Worm (Caenorhabditis elegans) whole organism, early embryonic: ENCODE data around the gene B0554.1.

Source experiments
- B0310.2 ChIP-seq: sonication (generic microtip); optimal IDR thresholded peaks from 2 replicates; lab custom pipeline; 2016; ENCODE audit warnings: mild to moderate bottlenecking, missing genetic modification characterization, missing compliant biosample characterization
- F13C5.2 ChIP-seq: sonication (generic microtip); optimal IDR thresholded peaks from 2 replicates; lab custom pipeline; 2017; ENCODE audit warnings: mild to moderate bottlenecking, missing genetic modification characterization, inconsistent platforms, missing compliant biosample characterization
- aly-1 ChIP-seq: sonication (generic microtip); optimal IDR thresholded peaks from 2 replicates; lab custom pipeline; 2016; ENCODE audit warnings: missing genetic modification characterization, missing compliant biosample characterization
- ama-1 ChIP-seq: fragments of 150-350 bp; optimal IDR thresholded peaks from 2 replicates; lab custom pipeline; 2014
- ceh-13 ChIP-seq: fragments of 200-800 bp; sonication (Bioruptor generic); optimal IDR thresholded peaks from 2 replicates; lab custom pipeline; 2018; ENCODE audit warnings: mild to moderate bottlenecking, missing genetic modification characterization, missing compliant biosample characterization
- ceh-36 ChIP-seq: sonication (generic microtip); optimal IDR thresholded peaks from 2 replicates; lab custom pipeline; 2016; ENCODE audit warnings: missing genetic modification characterization, inconsistent platforms, missing compliant biosample characterization
- ets-7 ChIP-seq: sonication (generic microtip); optimal IDR thresholded peaks from 2 replicates; lab custom pipeline; 2016; ENCODE audit warnings: missing genotype, missing genetic modification characterization, missing compliant biosample characterization
- flt-1 ChIP-seq: fragments of 200-800 bp; sonication (Bioruptor generic); IDR thresholded peaks from 2 replicates; pipeline ENCODE4 v1.3.6; 2022; ENCODE audit warnings: missing genetic modification characterization, missing compliant biosample characterization
- hmbx-1 ChIP-seq: sonication (generic microtip); optimal IDR thresholded peaks from 2 replicates; lab custom pipeline; 2016; ENCODE audit warnings: mild to moderate bottlenecking, missing genetic modification characterization, missing compliant biosample characterization
- hmg-4 ChIP-seq: fragments of 200-800 bp; sonication (Bioruptor generic); optimal IDR thresholded peaks from 2 replicates; lab custom pipeline; 2018; ENCODE audit warnings: mild to moderate bottlenecking, missing genetic modification characterization, missing compliant biosample characterization
- hnd-1 ChIP-seq: sonication (generic microtip); optimal IDR thresholded peaks from 2 replicates; lab custom pipeline; 2016; ENCODE audit warnings: missing genetic modification characterization, missing compliant biosample characterization
- pes-1 ChIP-seq: fragments of 200-800 bp; sonication (Bioruptor generic); IDR thresholded peaks from 2 replicates; pipeline ENCODE4 v1.3.6; 2022; ENCODE audit warnings: missing genetic modification reagents, missing genetic modification characterization, missing compliant biosample characterization
- scrt-1 ChIP-seq: fragments of 200-800 bp; sonication (Bioruptor generic); IDR thresholded peaks from 2 replicates; pipeline ENCODE4 v1.3.6; 2022; ENCODE audit warnings: missing genetic modification characterization, missing compliant biosample characterization
- sea-1 ChIP-seq: fragments of 200-800 bp; sonication (Bioruptor generic); conservative IDR thresholded peaks from 2 replicates; pipeline ENCODE4 v1.3.6; 2022; ENCODE audit warnings: missing genetic modification characterization, missing compliant biosample characterization
- tbx-11 ChIP-seq: fragments of 200-800 bp; sonication (Bioruptor generic); IDR thresholded peaks from 2 replicates; pipeline ENCODE4 v1.3.6; 2022; ENCODE audit warnings: missing genetic modification characterization, missing compliant biosample characterization
- tbx-37 ChIP-seq: fragments of 200-800 bp; sonication (Bioruptor generic); conservative IDR thresholded peaks from 2 replicates; pipeline ENCODE4 v1.3.6; 2022; ENCODE audit warnings: missing genetic modification reagents, missing genetic modification characterization, missing compliant biosample characterization
- tra-4 ChIP-seq: sonication (generic microtip); optimal IDR thresholded peaks from 2 replicates; lab custom pipeline; 2017; ENCODE audit warnings: missing genetic modification characterization, missing compliant biosample characterization

Gene B0554.1

DNA sequence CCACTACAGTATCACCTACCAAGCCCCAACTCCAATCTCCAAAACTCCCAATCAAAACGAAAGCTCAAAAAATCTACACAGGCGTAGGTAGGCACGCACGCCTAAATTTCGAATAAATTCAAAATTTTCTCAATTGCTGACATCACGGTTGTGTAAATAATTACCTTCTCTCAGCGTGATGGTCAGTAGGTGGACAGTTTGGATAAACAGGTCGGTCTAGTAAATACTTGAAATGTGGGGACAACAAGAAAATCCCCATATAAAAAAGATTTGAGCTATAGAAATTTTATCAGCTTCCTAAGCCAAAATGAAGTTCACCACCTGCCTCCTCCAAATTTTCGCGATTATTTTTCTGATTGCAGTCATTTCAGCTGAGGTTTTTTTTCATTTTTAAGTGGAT, at the start of gene B0554.1:
TSS of gene B0554.1 (plus strand) at position 301 of the 400 bp plus-strand sequence.
- no peak for TF ChIP-seq ets-7 (tag; lab: Kevin White, UChicago)
- no peak for TF ChIP-seq pes-1
- TF ChIP-seq ama-1 (lab: Kevin White, UChicago), result no peak
- TF ChIP-seq sea-1, result no peak
- no peak for TF ChIP-seq ceh-36
- TF ChIP-seq hnd-1 (tag; lab: Kevin White, UChicago), result no peak
- TF ChIP-seq B0310.2, result no peak
- no peak for TF ChIP-seq aly-1 (tag; lab: Kevin White, UChicago)
- TF ChIP-seq flt-1 (GFP tag; lab: Robert Waterston, UW), result no peak
- TF ChIP-seq tbx-11, result no peak
- no peak for TF ChIP-seq ceh-13 (GFP tag; lab: Kevin White, UChicago)
- TF ChIP-seq tra-4, result no peak
- TF ChIP-seq scrt-1 (GFP tag; lab: Robert Waterston, UW), result no peak
- TF ChIP-seq hmbx-1, result no peak

DNA sequence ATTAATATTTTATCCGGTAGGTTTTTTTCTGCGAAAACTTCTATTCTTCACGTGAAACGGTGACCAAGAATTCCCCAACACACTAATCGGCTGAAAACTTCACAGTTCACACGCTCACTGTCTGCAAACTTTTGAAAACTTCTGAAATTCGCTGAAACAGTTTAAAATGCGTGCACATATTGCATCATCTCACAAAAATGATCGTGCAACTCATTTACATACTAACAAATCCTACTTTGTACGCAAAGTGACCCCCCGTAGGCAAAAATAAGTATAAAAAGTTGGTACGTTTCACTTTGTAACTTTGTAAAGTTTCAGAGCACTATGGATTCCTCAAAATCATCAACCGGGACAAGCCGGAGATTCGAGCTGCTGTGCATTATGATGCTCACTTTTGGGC, 49.8 kb upstream of the B0554.1 start, which contains the start of gene ZK6.6:
TSS of gene ZK6.6 (plus strand) at position 301 of the 400 bp plus-strand sequence.
- no peak for TF ChIP-seq ama-1 (lab: Kevin White, UChicago)
- TF ChIP-seq ets-7 (tag; lab: Kevin White, UChicago), result no peak
- no peak for TF ChIP-seq aly-1 (tag; lab: Kevin White, UChicago)
- no peak for TF ChIP-seq tra-4
- TF ChIP-seq ceh-36, result no peak
- no peak for TF ChIP-seq scrt-1 (GFP tag; lab: Robert Waterston, UW)
- no peak for TF ChIP-seq F13C5.2 (tag; lab: Kevin White, UChicago)
- TF ChIP-seq B0310.2, result no peak
- no peak for TF ChIP-seq ceh-13 (GFP tag; lab: Kevin White, UChicago)
- TF ChIP-seq flt-1 (GFP tag; lab: Robert Waterston, UW), result no peak

DNA sequence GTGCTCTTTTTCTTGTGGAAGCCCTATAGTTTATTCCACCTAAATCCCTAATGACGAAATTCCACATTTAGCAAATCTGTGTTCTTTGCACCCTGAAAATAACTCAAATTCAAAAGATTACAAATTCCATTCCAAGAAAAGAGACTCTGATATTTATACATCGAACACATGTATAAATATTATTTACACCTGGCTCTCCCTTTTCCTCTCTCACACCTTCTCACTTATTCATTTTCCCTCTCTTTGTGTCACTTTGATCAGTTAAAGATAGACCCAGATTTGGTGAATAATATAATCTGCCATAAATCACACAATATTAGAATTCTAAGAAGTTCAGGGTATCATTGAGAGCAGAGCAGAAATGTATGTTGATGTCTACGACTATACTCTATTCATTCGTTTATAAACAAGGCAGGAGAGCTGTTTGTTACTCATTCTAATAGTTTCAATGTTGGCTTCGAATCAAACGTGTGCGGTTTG, 46.0 kb upstream of the B0554.1 start, which contains the start of gene nhr-254:
TSS of gene nhr-254 (plus strand) at position 430 of the 480 bp plus-strand sequence.
- no peak for TF ChIP-seq sea-1
- no peak for TF ChIP-seq hmbx-1
- no peak for TF ChIP-seq ceh-13 (GFP tag; lab: Kevin White, UChicago)
- TF ChIP-seq hmg-4, result no peak
- TF ChIP-seq B0310.2, result no peak
- no peak for TF ChIP-seq hnd-1 (tag; lab: Kevin White, UChicago)
- no peak for TF ChIP-seq aly-1 (tag; lab: Kevin White, UChicago)
- no peak for TF ChIP-seq tbx-37 (GFP tag; lab: Robert Waterston, UW)
- no peak for TF ChIP-seq scrt-1 (GFP tag; lab: Robert Waterston, UW)
- no peak for TF ChIP-seq F13C5.2 (tag; lab: Kevin White, UChicago)
- TF ChIP-seq ets-7 (tag; lab: Kevin White, UChicago), result no peak

DNA sequence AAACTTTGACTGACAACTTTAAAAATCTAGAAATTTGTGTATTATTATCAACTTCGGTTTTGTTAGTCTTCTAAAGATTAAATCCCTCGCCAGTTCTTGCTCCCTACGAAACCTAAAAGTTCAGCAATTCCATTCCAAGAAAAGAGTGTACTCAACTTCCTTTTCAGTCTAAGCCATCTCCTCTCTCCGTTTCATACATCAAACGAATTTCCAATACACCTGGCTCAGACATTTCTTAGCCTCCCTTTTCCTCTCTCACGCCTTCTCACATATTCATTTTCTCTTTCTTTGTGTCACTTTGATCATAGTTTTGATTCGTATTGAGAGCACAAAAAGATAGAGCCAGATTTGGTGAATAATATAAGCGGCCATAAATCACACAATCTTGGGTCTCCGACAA, 41.9 kb upstream of the B0554.1 start, which contains the start of gene nhr-253:
TSS of gene nhr-253 (plus strand) at position 285 of the 400 bp plus-strand sequence.
- TF ChIP-seq F13C5.2 (tag; lab: Kevin White, UChicago), result no peak
- TF ChIP-seq ets-7 (tag; lab: Kevin White, UChicago), result no peak
- TF ChIP-seq sea-1, result no peak
- no peak for TF ChIP-seq hmbx-1
- no peak for TF ChIP-seq tra-4
- no peak for TF ChIP-seq aly-1 (tag; lab: Kevin White, UChicago)
- TF ChIP-seq B0310.2, result no peak
- TF ChIP-seq tbx-11, result no peak
- TF ChIP-seq scrt-1 (GFP tag; lab: Robert Waterston, UW), result no peak
- TF ChIP-seq ama-1 (lab: Kevin White, UChicago), result no peak

DNA sequence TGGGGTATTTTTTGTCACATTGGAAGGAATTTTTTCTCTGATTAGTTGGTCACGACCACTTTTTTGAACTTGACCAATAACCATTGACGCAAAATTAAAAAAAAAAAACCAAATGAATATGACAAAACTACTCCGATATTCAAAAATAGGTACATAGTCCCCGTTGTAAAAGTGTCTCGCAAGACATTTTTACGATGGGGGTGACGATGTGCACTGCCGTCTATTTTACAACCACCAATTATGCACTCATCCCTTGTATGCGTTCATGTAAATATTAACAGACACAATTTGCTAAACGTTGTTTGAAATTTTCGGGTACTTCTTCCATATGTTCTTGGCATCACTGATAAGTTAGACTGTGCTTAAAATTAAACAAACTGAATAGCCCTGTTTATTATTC, 38.5 kb upstream of the B0554.1 start, which contains the start of gene scl-27:
TSS of gene scl-27 (plus strand) at position 301 of the 400 bp plus-strand sequence.
- TF ChIP-seq ets-7 (tag; lab: Kevin White, UChicago) (no peak), scrt-1 (GFP tag; lab: Robert Waterston, UW) (no peak), B0310.2 (no peak), ama-1 (lab: Kevin White, UChicago) (no peak), ceh-36 (no peak), tbx-37 (GFP tag; lab: Robert Waterston, UW) (no peak), tbx-11 (no peak), hmg-4 (no peak), tra-4 (no peak), sea-1 (no peak), hmbx-1 (no peak), aly-1 (tag; lab: Kevin White, UChicago) (no peak), flt-1 (GFP tag; lab: Robert Waterston, UW) (no peak), ceh-13 (GFP tag; lab: Kevin White, UChicago) (no peak), pes-1 (no peak), hnd-1 (tag; lab: Kevin White, UChicago) (no peak), F13C5.2 (tag; lab: Kevin White, UChicago) (no peak)

DNA sequence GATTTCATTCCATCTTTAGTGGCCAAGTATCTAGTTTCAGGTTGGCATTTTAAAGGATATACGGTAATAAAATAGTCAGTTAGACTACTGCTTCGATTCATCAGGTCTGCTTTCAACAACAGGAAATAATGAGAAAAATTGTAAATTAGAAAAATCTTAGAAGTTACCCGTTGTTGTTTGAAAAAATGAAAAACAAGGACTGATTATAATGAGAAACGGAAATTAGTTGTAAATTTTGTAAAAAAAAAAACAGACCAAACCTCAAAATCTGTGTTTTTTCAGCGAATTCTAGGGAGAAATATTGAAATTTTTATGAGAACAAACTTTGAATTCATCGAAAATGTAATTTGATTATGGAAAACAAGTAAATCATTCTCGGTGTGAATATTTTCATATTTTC, 35.2 kb upstream of the B0554.1 start, which contains the start of gene srh-62:
TSS of gene srh-62 (minus strand) at position 101 of the 400 bp plus-strand sequence.
- TF ChIP-seq ceh-36 (no peak), tbx-11 (no peak), tra-4 (no peak), ets-7 (tag; lab: Kevin White, UChicago) (no peak), tbx-37 (GFP tag; lab: Robert Waterston, UW) (no peak), hmg-4 (no peak), hnd-1 (tag; lab: Kevin White, UChicago) (no peak), hmbx-1 (no peak), B0310.2 (no peak), pes-1 (no peak)

DNA sequence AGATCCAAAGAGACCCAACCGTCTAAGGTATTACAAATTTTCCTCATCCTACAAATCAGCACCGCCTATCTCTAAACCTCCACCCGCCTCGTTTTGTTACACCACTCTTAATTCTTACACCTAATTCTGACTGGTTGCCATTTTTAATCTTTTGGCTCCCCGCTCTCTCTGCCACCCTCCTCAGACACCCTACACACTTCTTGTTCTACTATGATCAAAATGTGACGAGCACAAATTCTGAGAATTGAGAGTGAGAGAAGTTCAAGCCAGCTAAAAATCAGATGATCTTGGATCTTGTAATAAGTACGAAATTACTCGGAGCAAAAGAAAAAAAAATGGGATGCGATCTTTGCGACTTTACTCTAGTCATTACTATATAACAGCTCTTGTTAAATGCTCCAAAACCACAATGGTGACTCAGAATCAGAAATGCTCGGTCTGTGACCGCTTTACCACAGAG, 34.0 kb upstream of the B0554.1 start, which contains the start of gene nhr-252:
TSS of gene nhr-252 (plus strand) at position 410 of the 460 bp plus-strand sequence.
- no peak for TF ChIP-seq sea-1
- TF ChIP-seq ama-1 (lab: Kevin White, UChicago), result no peak
- no peak for TF ChIP-seq ceh-13 (GFP tag; lab: Kevin White, UChicago)
- no peak for TF ChIP-seq pes-1
- TF ChIP-seq hnd-1 (tag; lab: Kevin White, UChicago), result no peak
- no peak for TF ChIP-seq hmg-4
- no peak for TF ChIP-seq tra-4
- TF ChIP-seq B0310.2, result no peak
- no peak for TF ChIP-seq scrt-1 (GFP tag; lab: Robert Waterston, UW)
- TF ChIP-seq aly-1 (tag; lab: Kevin White, UChicago), result no peak
- TF ChIP-seq ceh-36, result no peak
- no peak for TF ChIP-seq tbx-37 (GFP tag; lab: Robert Waterston, UW)
- TF ChIP-seq ets-7 (tag; lab: Kevin White, UChicago), result no peak
- no peak for TF ChIP-seq hmbx-1
- no peak for TF ChIP-seq F13C5.2 (tag; lab: Kevin White, UChicago)
- TF ChIP-seq tbx-11, result no peak
